Fruit fly (Drosophila melanogaster): ENCODE results near the gene fd102C.
A peak's percentile ranks its signal among the peaks of the same experiment; 100 is the strongest.

Gene fd102C

DNA sequence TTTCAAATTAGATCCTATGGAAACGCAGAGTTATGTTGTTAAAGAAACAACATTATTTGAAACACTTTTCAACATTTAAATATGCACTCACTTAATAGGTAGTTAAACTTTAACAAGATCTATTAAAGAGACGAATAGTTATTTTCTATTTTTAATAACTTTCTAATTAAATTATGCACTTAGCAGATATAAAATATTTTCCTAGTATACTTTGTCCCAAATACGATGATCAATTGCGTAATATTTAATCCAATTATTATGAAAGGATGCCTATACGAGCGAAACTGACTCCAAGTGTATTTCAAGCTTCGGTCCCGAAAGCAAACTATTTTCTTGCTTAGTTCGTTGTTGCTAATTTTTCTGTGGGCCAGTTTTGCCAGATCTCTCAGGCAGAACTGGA, 12.5 kb downstream of the fd102C start (continued):
- TF ChIP-seq fd85E (GFP tag; optimal IDR thresholded peaks at IDR 0.05) (no peak), acj6 (GFP tag; optimal IDR thresholded peaks at IDR 0.05) (peak; percentile 9), salr (GFP tag; optimal IDR thresholded peaks at IDR 0.05) (peak in 1 of 2 experiments; percentile 42), CG8319 (GFP tag; optimal IDR thresholded peaks at IDR 0.05) (no peak), svp (GFP tag) (no peak), CG4318 (GFP tag; optimal IDR thresholded peaks at IDR 0.05) (peak; percentile 52), CG6163 (GFP tag; IDR thresholded peaks at IDR 0.05) (no peak), CG1621 (tag; optimal IDR thresholded peaks at IDR 0.05) (no peak), Hr39 (GFP tag; optimal IDR thresholded peaks at IDR 0.05) (no peak), Blimp-1 (GFP tag; optimal IDR thresholded peaks at IDR 0.05) (no peak), fkh (GFP tag; optimal IDR thresholded peaks at IDR 0.05) (no peak), CG31627 (GFP tag; optimal IDR thresholded peaks at IDR 0.05) (no peak), CG11902 (GFP tag; optimal IDR thresholded peaks at IDR 0.05) (no peak), pdm3 (GFP tag; optimal IDR thresholded peaks at IDR 0.05) (no peak), dac (GFP tag; optimal IDR thresholded peaks at IDR 0.05) (no peak), Lpt (GFP tag; optimal IDR thresholded peaks at IDR 0.05) (no peak), Eip93F (GFP tag; optimal IDR thresholded peaks at IDR 0.05) (no peak), CG8119 (GFP tag; IDR thresholded peaks at IDR 0.05) (no peak), Gug (GFP tag; IDR thresholded peaks at IDR 0.05) (no peak), Sox15 (GFP tag; optimal IDR thresholded peaks at IDR 0.05) (no peak), CG7368 (GFP tag; optimal IDR thresholded peaks at IDR 0.05) (no peak), Eip75B (GFP tag; optimal IDR thresholded peaks at IDR 0.05) (no peak), dsx (GFP tag; optimal IDR thresholded peaks at IDR 0.05; ENCODE audit: poor library complexity, severe bottlenecking) (no peak), CG6792 (GFP tag; optimal IDR thresholded peaks at IDR 0.05) (no peak), Sox14 (GFP tag; optimal IDR thresholded peaks at IDR 0.05) (no peak), cyc (GFP tag; optimal IDR thresholded peaks at IDR 0.05) (no peak), CG9139 (GFP tag; optimal IDR thresholded peaks at IDR 0.05) (no peak), Ets96B (tag; optimal IDR thresholded peaks at IDR 0.05) (peak; percentile 11), Hr38 (GFP tag; optimal IDR thresholded peaks at IDR 0.05) (no peak), net (GFP tag; optimal IDR thresholded peaks at IDR 0.05) (no peak), topi (GFP tag; optimal IDR thresholded peaks at IDR 0.05) (no peak), vri (GFP tag; optimal IDR thresholded peaks at IDR 0.05) (no peak), CG6854 (GFP tag; optimal IDR thresholded peaks at IDR 0.05) (no peak), CG32006 (GFP tag; optimal IDR thresholded peaks at IDR 0.05) (peak; percentile 65)

DNA sequence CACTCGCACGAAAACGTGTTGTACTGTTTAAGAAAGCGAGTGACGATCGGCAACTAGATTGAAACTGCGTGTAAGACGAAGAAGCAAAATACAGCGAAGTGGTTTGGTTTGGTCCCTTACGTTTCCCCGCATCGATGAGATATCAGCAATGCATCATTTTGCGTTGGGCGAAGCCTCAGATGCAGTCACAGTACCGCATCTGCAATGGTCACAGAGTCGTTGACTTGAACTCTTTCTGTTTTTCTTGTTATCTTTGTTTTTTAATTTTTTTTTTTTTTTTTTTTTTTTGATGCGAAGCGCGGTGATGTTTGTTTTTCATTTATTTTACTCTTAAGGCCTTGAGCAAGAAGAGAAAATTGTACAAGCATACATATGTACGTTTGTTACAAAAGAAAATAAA, 14.5 kb downstream of the fd102C start:
- peak; percentile 73 for TF ChIP-seq Ets96B (tag; optimal IDR thresholded peaks at IDR 0.05)
- TF ChIP-seq CG1621 (tag; optimal IDR thresholded peaks at IDR 0.05): no peak
- peak; percentile 52 for TF ChIP-seq Eip75B (GFP tag; optimal IDR thresholded peaks at IDR 0.05)
- no peak; the same call in 2 of the 3 replicates for TF ChIP-seq CG6163 (GFP tag; IDR thresholded peaks at IDR 0.05)
- peak; percentile 69 for TF ChIP-seq CG6808 (GFP tag; optimal IDR thresholded peaks at IDR 0.05)
- TF ChIP-seq esn (GFP tag; optimal IDR thresholded peaks at IDR 0.05): no peak
- no peak for TF ChIP-seq CG11294 (GFP tag; IDR thresholded peaks at IDR 0.05)
- no peak for TF ChIP-seq CG6854 (GFP tag; optimal IDR thresholded peaks at IDR 0.05)
- no peak for TF ChIP-seq Blimp-1 (GFP tag; optimal IDR thresholded peaks at IDR 0.05)
- TF ChIP-seq ss (GFP tag; optimal IDR thresholded peaks at IDR 0.05): peak; percentile 55 to 66
- TF ChIP-seq CG34406 (GFP tag; optimal IDR thresholded peaks at IDR 0.05): peak; percentile 43
- TF ChIP-seq salr (GFP tag; optimal IDR thresholded peaks at IDR 0.05): peak in 1 of 2 experiments; percentile 59
- peak; percentile 55 for TF ChIP-seq Sox102F (GFP tag; optimal IDR thresholded peaks at IDR 0.05)
- no peak for TF ChIP-seq CG16779 (tag; optimal IDR thresholded peaks at IDR 0.05)
- peak; percentile 61 for TF ChIP-seq CG3032 (tag; optimal IDR thresholded peaks at IDR 0.05)
- TF ChIP-seq CG10631 (GFP tag; optimal IDR thresholded peaks at IDR 0.05): peak; percentile 36
- peak; percentile 43 for TF ChIP-seq CG8632 (GFP tag; optimal IDR thresholded peaks at IDR 0.05)
- peak; percentile 48 for TF ChIP-seq spab (GFP tag; optimal IDR thresholded peaks at IDR 0.05)
- peak; percentile 69 for TF ChIP-seq dsx (GFP tag; optimal IDR thresholded peaks at IDR 0.05; ENCODE audit: poor library complexity, severe bottlenecking)
- no peak for TF ChIP-seq CG8119 (GFP tag; IDR thresholded peaks at IDR 0.05)
- no peak for TF ChIP-seq CG8319 (GFP tag; optimal IDR thresholded peaks at IDR 0.05)
- peak; percentile 47 for TF ChIP-seq pdm3 (GFP tag; optimal IDR thresholded peaks at IDR 0.05)
- peak; percentile 13 for TF ChIP-seq Met (GFP tag; optimal IDR thresholded peaks at IDR 0.05)
- TF ChIP-seq net (GFP tag; optimal IDR thresholded peaks at IDR 0.05): peak; percentile 77
- peak; percentile 15 for TF ChIP-seq CG6792 (GFP tag; optimal IDR thresholded peaks at IDR 0.05)
- TF ChIP-seq acj6 (GFP tag; optimal IDR thresholded peaks at IDR 0.05): peak; percentile 5
- TF ChIP-seq CG31627 (GFP tag; optimal IDR thresholded peaks at IDR 0.05): no peak
- TF ChIP-seq CG6276 (GFP tag; optimal IDR thresholded peaks at IDR 0.05): peak; percentile 10
- TF ChIP-seq CG3919 (GFP tag; optimal IDR thresholded peaks at IDR 0.05): peak; percentile 55
- TF ChIP-seq Eip78C (GFP tag): peak; percentile 79
- TF ChIP-seq Smox (GFP tag; optimal IDR thresholded peaks at IDR 0.05): no peak
- TF ChIP-seq Gug (GFP tag; IDR thresholded peaks at IDR 0.05): no peak
